Worm (Caenorhabditis elegans) whole organism, young adult: ENCODE results near the gene C28C12.1.

ENCODE experiments used
- B0261.1 ChIP-seq: sonication (generic microtip); optimal IDR thresholded peaks from 2 replicates; lab custom pipeline; 2016; ENCODE audit warnings: mild to moderate bottlenecking, missing genetic modification characterization, moderate library complexity, missing compliant biosample characterization
- B0336.3 ChIP-seq: fragments of 200-800 bp; sonication (Bioruptor generic); IDR thresholded peaks from 2 replicates; pipeline ENCODE4 v1.3.6; 2022; ENCODE audit warnings: missing genetic modification characterization, missing compliant biosample characterization
- C06A6.2 ChIP-seq: fragments of 200-800 bp; sonication (Bioruptor generic); conservative IDR thresholded peaks from 2 replicates; pipeline ENCODE4 v1.3.6; 2022; ENCODE audit warnings: missing genetic modification characterization, missing compliant biosample characterization
- D2030.7 ChIP-seq: fragments of 200-800 bp; sonication (Bioruptor generic); IDR thresholded peaks from 2 replicates; pipeline ENCODE4 v1.3.6; 2022; ENCODE audit warnings: missing genetic modification reagents, missing genetic modification characterization, missing compliant biosample characterization
- F10E7.11 ChIP-seq: sonication (generic microtip); optimal IDR thresholded peaks from 2 replicates; lab custom pipeline; 2017; ENCODE audit warnings: mild to moderate bottlenecking, missing genetic modification characterization, moderate library complexity, missing compliant biosample characterization
- F22D6.2 ChIP-seq: sonication (generic microtip); optimal IDR thresholded peaks from 2 replicates; lab custom pipeline; 2016; ENCODE audit warnings: mild to moderate bottlenecking, missing genetic modification characterization, missing compliant biosample characterization
- F33H1.4 ChIP-seq: fragments of 200-800 bp; sonication (Bioruptor generic); IDR thresholded peaks from 2 replicates; pipeline ENCODE4 v1.3.6; 2022; ENCODE audit warnings: missing genetic modification reagents, missing genetic modification characterization, missing compliant biosample characterization
- F52B5.7 ChIP-seq: sonication (generic microtip); optimal IDR thresholded peaks from 2 replicates; lab custom pipeline; 2016; ENCODE audit warnings: mild to moderate bottlenecking, missing genetic modification characterization, missing compliant biosample characterization
- F57A8.1 ChIP-seq: fragments of 200-800 bp; sonication (Bioruptor generic); optimal IDR thresholded peaks from 2 replicates; lab custom pipeline; 2018; ENCODE audit warnings: mild to moderate bottlenecking, missing genetic modification characterization, moderate library complexity, missing compliant biosample characterization
- K12H6.12 ChIP-seq: fragments of 200-800 bp; sonication (Bioruptor generic); optimal IDR thresholded peaks from 2 replicates; lab custom pipeline; 2018; ENCODE audit warnings: mild to moderate bottlenecking, missing genetic modification characterization, missing compliant biosample characterization
- T07F8.4 ChIP-seq: sonication (generic microtip); optimal IDR thresholded peaks from 2 replicates; lab custom pipeline; 2016; ENCODE audit warnings: mild to moderate bottlenecking, missing genetic modification characterization, moderate library complexity, missing compliant biosample characterization
- Y56A3A.18 ChIP-seq: fragments of 200-800 bp; sonication (Bioruptor generic); IDR thresholded peaks from 2 replicates; pipeline ENCODE4 v1.3.6; 2022; ENCODE audit warnings: missing genetic modification reagents, missing genetic modification characterization, missing compliant biosample characterization
- Y95B8A.8 ChIP-seq: fragments of 200-800 bp; sonication (Bioruptor generic); IDR thresholded peaks from 2 replicates; pipeline ENCODE4 v1.3.6; 2022; ENCODE audit warnings: missing genetic modification reagents, missing genetic modification characterization, missing compliant biosample characterization
- ZK185.1 ChIP-seq: sonication (generic microtip); optimal IDR thresholded peaks from 2 replicates; lab custom pipeline; 2016; ENCODE audit warnings: mild to moderate bottlenecking, missing genetic modification characterization, missing compliant biosample characterization; ENCODE audit not compliant: poor library complexity, severe bottlenecking
- aptf-3 ChIP-seq: fragments of 200-800 bp; sonication (Bioruptor generic); IDR thresholded peaks from 2 replicates; pipeline ENCODE4 v1.3.6; 2022; ENCODE audit warnings: missing genetic modification characterization, missing compliant biosample characterization
- atf-7 ChIP-seq: sonication (generic microtip); optimal IDR thresholded peaks from 2 replicates; lab custom pipeline; 2017; ENCODE audit warnings: mild to moderate bottlenecking, missing genetic modification characterization, missing compliant biosample characterization
- athp-1 ChIP-seq: sonication (generic microtip); optimal IDR thresholded peaks from 2 replicates; lab custom pipeline; 2017; ENCODE audit warnings: mild to moderate bottlenecking, missing genetic modification characterization, missing compliant biosample characterization
- attf-3 ChIP-seq: fragments of 200-800 bp; sonication (Bioruptor generic); conservative IDR thresholded peaks from 2 replicates; pipeline ENCODE4 v1.3.6; 2022; ENCODE audit warnings: missing genetic modification reagents, missing genetic modification characterization, missing compliant biosample characterization
- bed-1 ChIP-seq: fragments of 200-800 bp; sonication (Bioruptor generic); IDR thresholded peaks from 2 replicates; pipeline ENCODE4 v1.3.6; 2022; ENCODE audit warnings: missing genetic modification reagents, missing genetic modification characterization, missing compliant biosample characterization
- bed-2 ChIP-seq: fragments of 200-800 bp; sonication (Bioruptor generic); IDR thresholded peaks from 2 replicates; pipeline ENCODE4 v1.3.6; 2022; ENCODE audit warnings: missing genetic modification reagents, missing genetic modification characterization, missing compliant biosample characterization
- ceh-27 ChIP-seq: fragments of 200-800 bp; sonication (Bioruptor generic); optimal IDR thresholded peaks from 2 replicates; lab custom pipeline; 2018; ENCODE audit warnings: mild to moderate bottlenecking, missing genetic modification characterization, moderate library complexity, missing compliant biosample characterization
- ceh-40 ChIP-seq: fragments of 200-800 bp; sonication (Bioruptor generic); IDR thresholded peaks from 2 replicates; pipeline ENCODE4 v1.3.6; 2022; ENCODE audit warnings: missing genetic modification characterization, missing compliant biosample characterization
- ceh-79 ChIP-seq: sonication (generic microtip); optimal IDR thresholded peaks from 2 replicates; lab custom pipeline; 2017; ENCODE audit warnings: mild to moderate bottlenecking, missing genetic modification characterization, missing compliant biosample characterization
- ceh-91 ChIP-seq: fragments of 200-800 bp; sonication (Bioruptor generic); IDR thresholded peaks from 2 replicates; pipeline ENCODE4 v1.3.6; 2022; ENCODE audit warnings: missing genetic modification reagents, missing genetic modification characterization, missing compliant biosample characterization
- die-1 ChIP-seq: sonication (generic microtip); optimal IDR thresholded peaks from 2 replicates; lab custom pipeline; 2016; ENCODE audit warnings: missing genotype, mild to moderate bottlenecking, missing genetic modification characterization, missing compliant biosample characterization
- egl-44 ChIP-seq: fragments of 200-800 bp; sonication (Bioruptor generic); IDR thresholded peaks from 2 replicates; pipeline ENCODE4 v1.3.6; 2022; ENCODE audit warnings: missing genetic modification reagents, missing genetic modification characterization, missing compliant biosample characterization
- ekl-4 ChIP-seq: fragments of 200-800 bp; sonication (Bioruptor generic); IDR thresholded peaks from 2 replicates; pipeline ENCODE4 v1.3.6; 2022; ENCODE audit warnings: missing genetic modification reagents, missing genetic modification characterization, missing compliant biosample characterization
- ets-4 ChIP-seq: fragments of 200-800 bp; sonication (Bioruptor generic); optimal IDR thresholded peaks from 2 replicates; lab custom pipeline; 2018; ENCODE audit warnings: mild to moderate bottlenecking, missing genetic modification characterization, missing compliant biosample characterization
- him-1 ChIP-seq: sonication (generic microtip); optimal IDR thresholded peaks from 2 replicates; lab custom pipeline; 2016; ENCODE audit warnings: missing genotype, missing genetic modification reagents, missing genetic modification characterization, missing compliant biosample characterization
- hmg-20 ChIP-seq: fragments of 200-800 bp; sonication (Bioruptor generic); IDR thresholded peaks from 2 replicates; pipeline ENCODE4 v1.3.6; 2022; ENCODE audit warnings: missing genetic modification reagents, missing genetic modification characterization, missing compliant biosample characterization
- hrde-1 ChIP-seq: sonication (generic microtip); optimal IDR thresholded peaks from 2 replicates; lab custom pipeline; 2016; ENCODE audit warnings: missing genetic modification characterization, mild to moderate bottlenecking, missing compliant biosample characterization, moderate library complexity, missing genotype, missing genetic modification reagents, borderline replicate concordance
- hsf-1 ChIP-seq: fragments of 200-800 bp; sonication (Bioruptor generic); IDR thresholded peaks from 2 replicates; pipeline ENCODE4 v1.3.6; 2022; ENCODE audit warnings: missing genetic modification reagents, missing genetic modification characterization, missing compliant biosample characterization
- lin-40 ChIP-seq: sonication (generic microtip); optimal IDR thresholded peaks from 2 replicates; lab custom pipeline; 2016; ENCODE audit warnings: missing genetic modification characterization, mild to moderate bottlenecking, missing compliant biosample characterization, missing genotype, missing genetic modification reagents
- madf-10 ChIP-seq: sonication (generic microtip); optimal IDR thresholded peaks from 2 replicates; lab custom pipeline; 2016; ENCODE audit warnings: mild to moderate bottlenecking, missing genetic modification characterization, missing compliant biosample characterization
- madf-3 ChIP-seq: fragments of 200-800 bp; sonication (Bioruptor generic); IDR thresholded peaks from 2 replicates; pipeline ENCODE4 v1.3.6; 2022; ENCODE audit warnings: missing genetic modification reagents, missing genetic modification characterization, missing compliant biosample characterization
- madf-8 ChIP-seq: fragments of 200-800 bp; sonication (Bioruptor generic); conservative IDR thresholded peaks from 2 replicates; pipeline ENCODE4 v1.3.6; 2022; ENCODE audit warnings: missing genetic modification reagents, missing genetic modification characterization, missing compliant biosample characterization
- nhr-27 ChIP-seq: fragments of 200-800 bp; sonication (Bioruptor generic); optimal IDR thresholded peaks from 2 replicates; lab custom pipeline; 2018; ENCODE audit warnings: mild to moderate bottlenecking, missing genetic modification characterization, moderate library complexity, missing compliant biosample characterization
- nhr-90 ChIP-seq: sonication (generic microtip); optimal IDR thresholded peaks from 2 replicates; lab custom pipeline; 2016; ENCODE audit warnings: missing genotype, mild to moderate bottlenecking, missing genetic modification characterization, missing compliant biosample characterization
- pha-4 ChIP-seq: fragments of 150-350 bp; sonication (generic microtip); optimal IDR thresholded peaks from 2 replicates; lab custom pipeline; 2014; ENCODE audit warnings: missing biosample characterization, missing genetic modification reagents, missing genetic modification characterization
- rpc-1 ChIP-seq, 2 experiments: fragments of 150-350 bp in 1 of 2; sonication (generic microtip) in 1 of 2; optimal IDR thresholded peaks; 2 replicates each; lab custom pipeline; 2014 to 2018; ENCODE audit warnings: missing biosample characterization in 1 of 2, missing genetic modification characterization in 1 of 2, missing genetic modification reagents in 1 of 2, missing genotype in 1 of 2
- sdz-38 ChIP-seq: sonication (generic microtip); optimal IDR thresholded peaks from 2 replicates; lab custom pipeline; 2016; ENCODE audit warnings: missing genotype, missing genetic modification characterization, missing compliant biosample characterization
- snpc-1.3 ChIP-seq: sonication (generic microtip); optimal IDR thresholded peaks from 2 replicates; lab custom pipeline; 2017; ENCODE audit warnings: missing genetic modification characterization, mild to moderate bottlenecking, missing compliant biosample characterization, antibody characterized with exemption, moderate library complexity, missing genotype, missing genetic modification reagents; ENCODE audit not compliant: insufficient read depth
- tbp1 ChIP-seq: fragments of 200-800 bp; sonication (Bioruptor generic); optimal IDR thresholded peaks from 2 replicates; lab custom pipeline; 2018; ENCODE audit warnings: mild to moderate bottlenecking, missing genetic modification characterization, missing compliant biosample characterization
- tlf-1 ChIP-seq: fragments of 200-800 bp; sonication (Bioruptor generic); optimal IDR thresholded peaks from 2 replicates; lab custom pipeline; 2018; ENCODE audit warnings: mild to moderate bottlenecking, missing genetic modification characterization, missing compliant biosample characterization
- unc-62 ChIP-seq: fragments of 150-350 bp; optimal IDR thresholded peaks from 2 replicates; lab custom pipeline; 2014; ENCODE audit warnings: missing biosample characterization, missing genetic modification reagents, missing genetic modification characterization
- ztf-26 ChIP-seq: sonication (generic microtip); optimal IDR thresholded peaks from 2 replicates; lab custom pipeline; 2017; ENCODE audit warnings: missing genetic modification characterization, missing compliant biosample characterization
- ztf-6 ChIP-seq: fragments of 200-800 bp; sonication (Bioruptor generic); IDR thresholded peaks from 2 replicates; pipeline ENCODE4 v1.3.6; 2022; ENCODE audit warnings: missing genetic modification reagents, missing genetic modification characterization, missing compliant biosample characterization

Gene C28C12.1

DNA sequence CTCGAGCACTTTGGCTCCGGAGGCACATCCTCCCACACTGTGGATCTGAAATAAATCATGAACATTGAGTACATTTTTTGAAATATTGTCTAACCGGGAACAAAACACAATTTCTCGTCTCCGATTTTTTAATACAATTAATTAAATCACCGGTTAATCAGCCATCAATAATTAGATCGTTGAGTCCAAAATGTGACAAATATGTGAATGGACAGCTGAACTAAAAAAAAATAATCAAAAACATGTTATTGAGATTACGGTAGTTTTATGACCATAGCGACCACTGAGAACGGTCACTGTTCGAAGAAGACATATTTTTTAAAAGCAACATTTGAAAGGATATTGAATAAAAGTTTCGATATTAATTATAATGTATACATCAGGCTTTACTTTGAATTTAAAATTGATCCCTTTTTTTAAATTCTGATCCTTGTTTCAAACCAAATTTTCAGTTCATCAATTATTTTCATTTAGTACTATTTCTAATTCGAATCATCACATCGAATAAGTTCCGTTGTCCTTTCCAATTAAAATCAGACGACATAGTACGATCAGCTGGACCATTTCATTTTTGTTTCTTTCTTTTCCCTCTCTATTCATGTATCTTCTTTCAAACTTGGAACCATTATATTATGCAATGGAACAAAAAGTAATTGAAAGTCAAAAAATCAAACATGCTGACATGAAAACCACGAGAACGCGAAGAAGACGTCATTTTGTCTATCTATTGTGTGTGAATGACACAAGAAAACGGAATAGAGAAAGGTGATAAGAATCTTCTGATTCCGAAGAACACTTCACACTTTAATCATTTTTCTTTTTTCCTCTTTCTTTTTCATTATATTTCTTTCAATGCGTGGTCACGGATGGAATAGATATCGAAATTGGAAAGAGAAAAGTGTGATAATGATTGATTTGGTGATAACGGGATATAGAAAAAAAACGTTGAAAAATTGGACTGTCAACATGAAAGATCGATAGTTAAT lies 28.9 kb downstream of the C28C12.1 start (continued):
- no peak for TF ChIP-seq him-1
- TF ChIP-seq ceh-27 (GFP tag; lab: Kevin White, UChicago) = no peak
- peak; percentile 79 for TF ChIP-seq F22D6.2 (tag; lab: Kevin White, UChicago)
- TF ChIP-seq atf-7 = peak; percentile 96
- no peak for TF ChIP-seq F52B5.7
- TF ChIP-seq tbp1 = peak; percentile 40
- TF ChIP-seq aptf-3 (GFP tag; lab: Robert Waterston, UW) = no peak
- TF ChIP-seq T07F8.4 (tag; lab: Kevin White, UChicago) = no peak
- TF ChIP-seq lin-40 (tag; lab: Kevin White, UChicago) = peak; percentile 87
- TF ChIP-seq ztf-6 = no peak
- TF ChIP-seq madf-8 (GFP tag; lab: Robert Waterston, UW) = no peak
- TF ChIP-seq B0336.3 (GFP tag; lab: Robert Waterston, UW) = peak; percentile 37; the same call in 1 of the 2 replicates
- peak; percentile 78 for TF ChIP-seq ztf-26
- no peak for TF ChIP-seq madf-3 (GFP tag; lab: Robert Waterston, UW)
- no peak for TF ChIP-seq Y56A3A.18
- TF ChIP-seq hsf-1 = no peak
- TF ChIP-seq ekl-4 (GFP tag; lab: Robert Waterston, UW) = no peak
- peak; percentile 69 for TF ChIP-seq tlf-1 (GFP tag; lab: Kevin White, UChicago)
- TF ChIP-seq ceh-79 = no peak
- 0 out of 2 replicates have a peak, but pooled peaks have one; percentile 20 for TF ChIP-seq Y95B8A.8 (GFP tag; lab: Robert Waterston, UW)
- TF ChIP-seq die-1 (tag; lab: Kevin White, UChicago) = no peak
- TF ChIP-seq madf-10 (tag; lab: Kevin White, UChicago) = peak; percentile 73
- TF ChIP-seq ZK185.1 = no peak
- TF ChIP-seq rpc-1 (optimal IDR thresholded peaks at IDR 0.05; lab: Kevin White, UChicago) = no peak
- TF ChIP-seq rpc-1 (tag; optimal IDR thresholded peaks at IDR 0.05; lab: Kevin White, UChicago) = no peak
- TF ChIP-seq B0261.1 (tag; lab: Kevin White, UChicago) = no peak
- TF ChIP-seq nhr-27 = no peak
- TF ChIP-seq athp-1 = no peak
- no peak for TF ChIP-seq D2030.7
- TF ChIP-seq sdz-38 (tag; lab: Kevin White, UChicago) = no peak
- TF ChIP-seq ceh-40 = no peak
- no peak for TF ChIP-seq pha-4 (tag; lab: Kevin White, UChicago)
- peak; percentile 27; the same call in 1 of the 2 replicates for TF ChIP-seq C06A6.2 (GFP tag; lab: Robert Waterston, UW)
- TF ChIP-seq attf-3 (GFP tag; lab: Robert Waterston, UW) = no peak
- TF ChIP-seq unc-62 (GFP tag; lab: Kevin White, UChicago) = peak; percentile 93
- TF ChIP-seq hrde-1 (tag; lab: Kevin White, UChicago) = no peak
- TF ChIP-seq F10E7.11 (tag; lab: Kevin White, UChicago) = no peak
- TF ChIP-seq nhr-90 (tag; lab: Kevin White, UChicago) = peak; percentile 4
- TF ChIP-seq F57A8.1 = no peak
- TF ChIP-seq egl-44 (GFP tag; lab: Robert Waterston, UW) = peak; percentile 73; the same call in 1 of the 2 replicates
- no peak for TF ChIP-seq K12H6.12 (tag; lab: Kevin White, UChicago)
- no peak for TF ChIP-seq bed-1 (GFP tag; lab: Robert Waterston, UW)
- no peak for TF ChIP-seq hmg-20 (GFP tag; lab: Robert Waterston, UW)
- no peak for TF ChIP-seq bed-2 (GFP tag; lab: Robert Waterston, UW)
- TF ChIP-seq snpc-1.3 (tag; lab: Kevin White, UChicago) = no peak
- peak; percentile 72 for TF ChIP-seq ets-4 (GFP tag; lab: Kevin White, UChicago)
- TF ChIP-seq F33H1.4 (GFP tag; lab: Robert Waterston, UW) = no peak
- TF ChIP-seq ceh-91 (GFP tag; lab: Robert Waterston, UW) = no peak
